Fruit fly (Drosophila melanogaster) whole organism, prepupa: ENCODE results near the gene Gdi.

Experiments
- Blimp-1 ChIP-seq: fragments of 200-800 bp; sonication (Bioruptor generic); optimal IDR thresholded peaks from 3 replicates; lab custom pipeline; 2017; ENCODE audit warnings: missing biosample characterization, missing genetic modification characterization, mild to moderate bottlenecking, moderate library complexity, missing genetic modification reagents
- CG4318 ChIP-seq: fragments of 200-800 bp; sonication (Bioruptor generic); optimal IDR thresholded peaks from 3 replicates; lab custom pipeline; 2017; ENCODE audit warnings: missing biosample characterization, mild to moderate bottlenecking, missing genetic modification characterization
- Hr39 ChIP-seq: fragments of 200-800 bp; sonication (Bioruptor generic); optimal IDR thresholded peaks from 2 replicates; lab custom pipeline; 2016; ENCODE audit warnings: missing biosample characterization, missing genetic modification characterization
- Lpt ChIP-seq: fragments of 200-800 bp; sonication (Bioruptor generic); optimal IDR thresholded peaks from 3 replicates; lab custom pipeline; 2016; ENCODE audit warnings: missing biosample characterization, missing genetic modification characterization
- OdsH ChIP-seq: fragments of 200-800 bp; sonication (Bioruptor generic); optimal IDR thresholded peaks from 3 replicates; lab custom pipeline; 2016; ENCODE audit warnings: missing biosample characterization, missing genetic modification characterization
- Smox ChIP-seq: fragments of 200-800 bp; sonication (Bioruptor generic); optimal IDR thresholded peaks from 3 replicates; lab custom pipeline; 2016; ENCODE audit warnings: missing biosample characterization, missing genetic modification characterization
- Sox102F ChIP-seq: fragments of 200-800 bp; sonication (Bioruptor generic); optimal IDR thresholded peaks from 2 replicates; lab custom pipeline; 2016; ENCODE audit warnings: missing biosample characterization, mild to moderate bottlenecking, missing genetic modification characterization
- Sox15 ChIP-seq: fragments of 200-800 bp; sonication (Bioruptor generic); optimal IDR thresholded peaks from 3 replicates; lab custom pipeline; 2016; ENCODE audit warnings: missing biosample characterization, missing genetic modification characterization

- no peak for TF ChIP-seq Sox102F
- TF ChIP-seq CG4318 (GFP tag; lab: Kevin White, UChicago), result no peak
- no peak for TF ChIP-seq Hr39 (GFP tag; lab: Kevin White, UChicago)
- TF ChIP-seq Sox15 (GFP tag; lab: Kevin White, UChicago), result no peak
- no peak for TF ChIP-seq OdsH (GFP tag; lab: Kevin White, UChicago)
- no peak for TF ChIP-seq Smox (GFP tag; lab: Kevin White, UChicago)
- no peak for TF ChIP-seq Blimp-1 (GFP tag; lab: Kevin White, UChicago)
- no peak for TF ChIP-seq Lpt (GFP tag; lab: Kevin White, UChicago)
Observed at dm6 chr2L:9498985-9499249, 4.2 kb upstream of the Gdi start.
